Fruit fly (Drosophila melanogaster): ENCODE results near the gene fray.

- TF ChIP-seq CG8478 (optimal IDR thresholded peaks at IDR 0.05) (no peak), CTCF (optimal IDR thresholded peaks at IDR 0.05) (no peak)
These were observed 12.5 kb downstream of the fray start for dm6 chr3R:18585259-18585858.
